Fruit fly (Drosophila melanogaster): ENCODE measurements around the gene CG12171.

dm6 chr3R:5643421-5643820 lies 10.0 kb downstream of the CG12171 start:
- TF ChIP-seq Vsx2 (GFP tag; optimal IDR thresholded peaks at IDR 0.05; ENCODE audit: partially characterized antibody) (no peak), N (GFP tag; optimal IDR thresholded peaks at IDR 0.05) (no peak), psq (GFP tag; optimal IDR thresholded peaks at IDR 0.05) (no peak), lola (GFP tag; optimal IDR thresholded peaks at IDR 0.05) (no peak), h (GFP tag; optimal IDR thresholded peaks at IDR 0.05) (no peak), OdsH (GFP tag; optimal IDR thresholded peaks at IDR 0.05) (no peak), foxo (GFP tag; optimal IDR thresholded peaks at IDR 0.05) (no peak), usp (GFP tag; optimal IDR thresholded peaks at IDR 0.05) (no peak)
